Worm (Caenorhabditis elegans) whole organism, late embryonic: Measurements from ENCODE around the gene rsef-1.

Source experiments
- dve-1 ChIP-seq: sonication (generic microtip); optimal IDR thresholded peaks from 2 replicates; lab custom pipeline; 2017; ENCODE audit warnings: antibody characterized with exemption, mild to moderate bottlenecking, missing genetic modification characterization, missing compliant biosample characterization
- hlh-15 ChIP-seq: sonication (generic microtip); optimal IDR thresholded peaks from 2 replicates; lab custom pipeline; 2016; ENCODE audit warnings: missing genetic modification characterization, missing compliant biosample characterization
- lin-11 ChIP-seq: fragments of 200-800 bp; sonication (Bioruptor generic); optimal IDR thresholded peaks from 2 replicates; lab custom pipeline; 2018; ENCODE audit warnings: mild to moderate bottlenecking, missing genetic modification characterization, missing compliant biosample characterization
- nfya-1 ChIP-seq: sonication (generic microtip); optimal IDR thresholded peaks from 2 replicates; lab custom pipeline; 2017; ENCODE audit warnings: missing genetic modification characterization, mild to moderate bottlenecking, missing compliant biosample characterization, antibody characterized with exemption, moderate library complexity
- pag-3 ChIP-seq: sonication (generic microtip); optimal IDR thresholded peaks from 2 replicates; lab custom pipeline; 2016; ENCODE audit warnings: missing compliant biosample characterization, missing genetic modification characterization, borderline replicate concordance
- sdc-2 ChIP-seq: sonication (generic microtip); optimal IDR thresholded peaks from 2 replicates; lab custom pipeline; 2016; ENCODE audit warnings: missing genotype, missing genetic modification characterization, missing compliant biosample characterization
- sox-2 ChIP-seq: fragments of 200-800 bp; sonication (Bioruptor generic); IDR thresholded peaks from 2 replicates; pipeline ENCODE4 v1.3.6; 2022; ENCODE audit warnings: missing genetic modification reagents, missing genetic modification characterization, missing compliant biosample characterization

- TF ChIP-seq lin-11 (tag; lab: Kevin White, UChicago) (no peak), sox-2 (GFP tag; lab: Robert Waterston, UW) (no peak), dve-1 (tag; lab: Kevin White, UChicago) (no peak), sdc-2 (tag; lab: Kevin White, UChicago) (peak; percentile 58), pag-3 (no peak), hlh-15 (tag; lab: Kevin White, UChicago) (no peak), nfya-1 (tag; lab: Kevin White, UChicago) (no peak)
Measured at ce11 chrX:3049233-3049632, 10.0 kb downstream of the rsef-1 start.
